Fruit fly (Drosophila melanogaster) whole organism, wandering third instar larva: ENCODE data around the gene hob.

Experiments used
- Abd-B ChIP-seq: fragments of >200 bp; optimal IDR thresholded peaks from 2 replicates; lab custom pipeline; 2017; ENCODE audit warnings: missing biosample characterization, missing genetic modification characterization
- CG9705 ChIP-seq: fragments of 200-800 bp; sonication (Bioruptor generic); optimal IDR thresholded peaks from 2 replicates; lab custom pipeline; 2018; ENCODE audit warnings: missing biosample characterization, mild to moderate bottlenecking, missing genetic modification characterization
- CrebA ChIP-seq: fragments of 200-800 bp; sonication (Bioruptor generic); optimal IDR thresholded peaks from 2 replicates; lab custom pipeline; 2016; ENCODE audit warnings: missing biosample characterization, mild to moderate bottlenecking, missing genetic modification characterization, borderline replicate concordance
- Dfd ChIP-seq: fragments of >200 bp; optimal IDR thresholded peaks from 2 replicates; lab custom pipeline; 2017; ENCODE audit warnings: missing biosample characterization, missing genetic modification characterization
- Dif ChIP-seq: fragments of 200-275, 200-300 bp; sonication (Bioruptor generic); optimal IDR thresholded peaks from 2 replicates; lab custom pipeline; 2018; ENCODE audit warnings: missing biosample characterization, missing genetic modification characterization; ENCODE audit not compliant: partially characterized antibody
- HLH106 ChIP-seq: fragments of 200-800 bp; optimal IDR thresholded peaks from 3 replicates; lab custom pipeline; 2019; ENCODE audit warnings: missing biosample characterization, mild to moderate bottlenecking, missing genetic modification characterization, moderate library complexity
- Hnf4 ChIP-seq: fragments of 200-800 bp; sonication (Bioruptor generic); optimal IDR thresholded peaks from 2 replicates; lab custom pipeline; 2016; ENCODE audit warnings: missing biosample characterization, mild to moderate bottlenecking, missing genetic modification characterization
- Hr78 ChIP-seq: fragments of >200 bp; optimal IDR thresholded peaks from 2 replicates; lab custom pipeline; 2017; ENCODE audit warnings: missing biosample characterization, missing genetic modification characterization
- Hr83 ChIP-seq: fragments of 200-300 bp; sonication (Bioruptor generic); optimal IDR thresholded peaks from 2 replicates; lab custom pipeline; 2016; ENCODE audit warnings: missing biosample characterization, mild to moderate bottlenecking, missing genetic modification characterization, moderate library complexity; ENCODE audit not compliant: poor library complexity, severe bottlenecking
- Jra ChIP-seq: sonication (Bioruptor generic); optimal IDR thresholded peaks from 2 replicates; lab custom pipeline; 2016; ENCODE audit warnings: missing biosample characterization, missing genetic modification characterization
- Myc ChIP-seq: fragments of >200 bp; optimal IDR thresholded peaks from 2 replicates; lab custom pipeline; 2017
- N ChIP-seq: fragments of >200 bp; optimal IDR thresholded peaks from 2 replicates; lab custom pipeline; 2018; ENCODE audit warnings: missing biosample characterization, missing external identifiers, missing genetic modification characterization
- OdsH ChIP-seq: fragments of 200-800 bp; sonication (Bioruptor generic); optimal IDR thresholded peaks from 2 replicates; lab custom pipeline; 2016; ENCODE audit warnings: missing biosample characterization, mild to moderate bottlenecking, missing genetic modification characterization
- Rel ChIP-seq, 2 experiments: fragments of 200-800 bp; sonication (Bioruptor generic) in 1 of 2; optimal IDR thresholded peaks; 2 replicates in 1 of 2; 3 replicates in 1 of 2; lab custom pipeline; 2016 to 2019; ENCODE audit warnings: mild to moderate bottlenecking in 2 of 2, missing biosample characterization in 2 of 2, missing genetic modification characterization in 2 of 2, moderate library complexity in 1 of 2
- Sp1 ChIP-seq: fragments of 200-800 bp; sonication (Bioruptor generic); optimal IDR thresholded peaks from 3 replicates; lab custom pipeline; 2019; ENCODE audit warnings: missing biosample characterization, mild to moderate bottlenecking, missing genetic modification characterization, moderate library complexity
- br ChIP-seq: fragments of 200-800 bp; sonication (Bioruptor generic); optimal IDR thresholded peaks from 2 replicates; lab custom pipeline; 2016; ENCODE audit warnings: missing biosample characterization, missing genetic modification characterization
- brk ChIP-seq: fragments of 200-800 bp; sonication (Bioruptor generic); optimal IDR thresholded peaks from 2 replicates; lab custom pipeline; 2016; ENCODE audit warnings: missing biosample characterization, mild to moderate bottlenecking, missing genetic modification characterization
- dl ChIP-seq, 2 experiments: fragments of 175-275, 200-275 bp in 1 of 2; fragments of 200-275 bp in 1 of 2; sonication (Bioruptor generic); optimal IDR thresholded peaks; lab custom pipeline; 2018; ENCODE audit warnings: mild to moderate bottlenecking in 2 of 2, missing biosample characterization in 2 of 2, missing genetic modification characterization in 2 of 2, moderate library complexity in 2 of 2; ENCODE audit not compliant: partially characterized antibody in 2 of 2, insufficient read depth in 1 of 2
- dmrt93B ChIP-seq: fragments of 200-800 bp; sonication (Bioruptor generic); optimal IDR thresholded peaks from 2 replicates; lab custom pipeline; 2018; ENCODE audit warnings: missing biosample characterization, mild to moderate bottlenecking, missing genetic modification characterization
- dsf ChIP-seq: sonication (Bioruptor generic); optimal IDR thresholded peaks from 2 replicates; lab custom pipeline; 2016; ENCODE audit warnings: missing biosample characterization, missing genetic modification characterization, borderline replicate concordance
- ey ChIP-seq: fragments of 200-800 bp; sonication (Bioruptor generic); optimal IDR thresholded peaks from 2 replicates; lab custom pipeline; 2016; ENCODE audit warnings: missing biosample characterization, missing genetic modification characterization
- foxo ChIP-seq, 2 experiments: fragments of 200-800 bp; sonication (Bioruptor generic); optimal IDR thresholded peaks; 2 replicates in 1 of 2; 3 replicates in 1 of 2; lab custom pipeline; 2016 to 2017; ENCODE audit warnings: missing biosample characterization in 2 of 2, missing genetic modification characterization in 2 of 2
- fru ChIP-seq: fragments of 200-800 bp; sonication (Bioruptor generic); optimal IDR thresholded peaks from 3 replicates; lab custom pipeline; 2016; ENCODE audit warnings: missing biosample characterization, mild to moderate bottlenecking, missing genetic modification characterization
- h ChIP-seq: fragments of 200-800 bp; sonication (Bioruptor generic); optimal IDR thresholded peaks from 3 replicates; lab custom pipeline; 2016; ENCODE audit warnings: missing biosample characterization, mild to moderate bottlenecking, missing genetic modification characterization
- jim ChIP-seq: fragments of 175-275, 200-325 bp; sonication (Bioruptor generic); optimal IDR thresholded peaks from 2 replicates; lab custom pipeline; 2016; ENCODE audit warnings: missing biosample characterization, mild to moderate bottlenecking, missing genetic modification characterization
- lola ChIP-seq: fragments of >200 bp; optimal IDR thresholded peaks from 2 replicates; lab custom pipeline; 2017; ENCODE audit warnings: missing biosample characterization, missing genetic modification characterization
- pan ChIP-seq: fragments of >200 bp; optimal IDR thresholded peaks from 2 replicates; lab custom pipeline; 2017
- psq ChIP-seq: fragments of 200-800 bp; sonication (Bioruptor generic); optimal IDR thresholded peaks from 3 replicates; lab custom pipeline; 2017; ENCODE audit warnings: missing biosample characterization, mild to moderate bottlenecking, missing genetic modification characterization, moderate library complexity
- rgr ChIP-seq: fragments of 200-800 bp; sonication (Bioruptor generic); optimal IDR thresholded peaks from 3 replicates; lab custom pipeline; 2016; ENCODE audit warnings: missing biosample characterization, mild to moderate bottlenecking, missing genetic modification characterization
- sage ChIP-seq: fragments of 200-800 bp; sonication (Bioruptor generic); optimal IDR thresholded peaks from 2 replicates; lab custom pipeline; 2016; ENCODE audit warnings: missing biosample characterization, mild to moderate bottlenecking, missing genetic modification characterization
- sv ChIP-seq: fragments of 200-800 bp; sonication (Bioruptor generic); optimal IDR thresholded peaks from 3 replicates; lab custom pipeline; 2016; ENCODE audit warnings: missing biosample characterization, missing genetic modification characterization
- tai ChIP-seq: sonication (Bioruptor generic); optimal IDR thresholded peaks from 2 replicates; lab custom pipeline; 2016; ENCODE audit warnings: missing biosample characterization, missing genetic modification characterization
- usp ChIP-seq: fragments of >200 bp; optimal IDR thresholded peaks from 2 replicates; lab custom pipeline; 2017; ENCODE audit warnings: missing biosample characterization, missing genetic modification characterization
- woc ChIP-seq: sonication (Bioruptor generic); optimal IDR thresholded peaks from 2 replicates; lab custom pipeline; 2016; ENCODE audit warnings: missing biosample characterization, mild to moderate bottlenecking, missing genetic modification characterization

The hob gene

DNA sequence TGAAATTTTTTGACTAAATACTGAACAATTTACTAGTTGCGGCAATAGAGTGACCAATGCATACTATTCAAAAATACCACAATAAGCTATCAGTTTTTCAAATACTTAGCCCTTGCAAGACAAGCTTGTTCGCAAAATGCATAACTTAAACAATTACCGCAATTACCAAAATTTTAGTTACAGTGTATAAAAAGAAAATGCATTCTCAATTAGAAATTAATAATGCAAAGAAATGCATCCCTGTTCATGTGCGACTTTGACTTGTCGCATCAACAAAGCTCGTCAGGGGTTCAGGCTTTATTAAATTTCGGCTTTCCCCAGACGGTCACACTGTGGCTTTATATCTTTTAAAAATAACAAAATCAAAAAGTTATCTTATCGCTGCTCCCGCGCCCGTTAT, at the start of gene hob, which contains the start of gene nSMase:
Gene hob, minus strand, starts transcription at position 62 of the 400 bp plus-strand sequence.
Gene nSMase, plus strand, starts transcription at position 298 of the 400 bp plus-strand sequence.
- no peak for TF ChIP-seq ey (GFP tag; lab: Kevin White, UChicago)
- peak; percentile 34 for TF ChIP-seq OdsH (GFP tag; lab: Kevin White, UChicago)
- TF ChIP-seq, all 38 proteins: peak for 1

DNA sequence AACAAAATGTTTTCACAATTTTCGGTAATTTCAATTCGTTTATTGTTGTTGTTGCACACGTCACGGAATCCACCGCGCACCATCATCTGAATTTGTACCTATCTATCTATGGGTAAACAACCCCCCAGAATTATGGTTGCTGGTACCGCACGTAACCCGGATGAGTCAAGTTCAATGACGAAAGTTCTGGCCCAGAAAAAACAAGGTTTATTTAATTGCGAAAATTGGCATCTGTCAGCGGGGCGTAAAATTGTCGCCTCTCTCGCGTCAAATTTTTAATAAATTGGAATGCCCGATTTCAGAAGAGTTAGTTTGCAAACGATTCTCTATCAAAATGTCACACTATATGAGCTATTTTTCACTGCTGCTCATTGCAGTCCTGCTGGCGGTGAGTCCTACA, 49.4 kb upstream of the hob start, which contains the start of gene CG34265:
Gene CG34265, plus strand, starts transcription at position 301 of the 400 bp plus-strand sequence.
- TF ChIP-seq tai, result no peak
- TF ChIP-seq dl (GFP tag; optimal IDR thresholded peaks at IDR 0.05; lab: Kevin White, UChicago; ENCODE audit: insufficient read depth in 1 of 2, partially characterized antibody in 2 of 2), result no peak
- TF ChIP-seq jim, result no peak
- TF ChIP-seq woc, result no peak
- TF ChIP-seq h (GFP tag; lab: Kevin White, UChicago), result no peak
- TF ChIP-seq psq, result no peak
- no peak for TF ChIP-seq lola (GFP tag; lab: Kevin White, UChicago)
- no peak for TF ChIP-seq OdsH (GFP tag; lab: Kevin White, UChicago)
- TF ChIP-seq sage (GFP tag; lab: Kevin White, UChicago), result no peak
- no peak for TF ChIP-seq ey (GFP tag; lab: Kevin White, UChicago)
- no peak for TF ChIP-seq pan
- no peak for TF ChIP-seq usp (GFP tag; lab: Kevin White, UChicago)
- TF ChIP-seq rgr (GFP tag; lab: Kevin White, UChicago), result no peak
- TF ChIP-seq sv (GFP tag; lab: Kevin White, UChicago), result no peak
- no peak for TF ChIP-seq CG9705
- TF ChIP-seq fru, result no peak
- no peak for TF ChIP-seq Hnf4
- no peak for TF ChIP-seq foxo (GFP tag; optimal IDR thresholded peaks at IDR 0.05; lab: Kevin White, UChicago)
- no peak for TF ChIP-seq Abd-B (GFP tag; lab: Kevin White, UChicago)
- TF ChIP-seq Dfd, result no peak

- TF ChIP-seq Myc (lab: Kevin White, UChicago) (no peak), Sp1 (GFP tag; lab: Kevin White, UChicago) (no peak), Hr78 (GFP tag; lab: Kevin White, UChicago) (no peak), CrebA (GFP tag; lab: Kevin White, UChicago) (no peak), Hr83 (no peak), Abd-B (GFP tag; lab: Kevin White, UChicago) (no peak), fru (no peak), br (GFP tag; lab: Kevin White, UChicago) (no peak), lola (GFP tag; lab: Kevin White, UChicago) (no peak), HLH106 (tag; lab: Kevin White, UChicago) (no peak), brk (GFP tag; lab: Kevin White, UChicago) (no peak)
- TF ChIP-seq, all 38 proteins: peak for 0
These were observed 47.6 kb upstream of the hob start for dm6 chr3L:3266306-3266705.

DNA sequence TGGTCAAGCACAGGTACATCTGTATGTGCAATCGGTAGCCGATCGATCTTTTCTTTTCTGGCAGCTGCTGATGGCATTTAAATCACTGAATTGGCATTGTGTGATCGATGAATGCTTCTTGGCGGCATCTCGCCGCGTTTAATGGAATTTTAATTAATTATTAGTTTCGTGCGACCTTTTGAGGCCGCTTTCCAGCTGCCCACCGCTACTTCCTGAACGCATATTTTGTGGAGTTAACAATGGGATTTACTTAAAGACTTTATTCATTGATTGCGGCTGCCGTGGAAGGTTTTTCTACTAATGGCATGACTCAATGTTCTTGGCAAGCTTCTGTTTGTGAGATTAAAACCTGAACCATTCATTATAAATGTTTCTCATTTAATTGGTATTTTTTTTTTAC, 42.9 kb upstream of the hob start:
- TF ChIP-seq Hr83, result no peak
- TF ChIP-seq N (GFP tag; lab: Kevin White, UChicago), result no peak
- TF ChIP-seq psq, result no peak
- no peak for TF ChIP-seq dl (GFP tag; optimal IDR thresholded peaks at IDR 0.05; lab: Kevin White, UChicago; ENCODE audit: insufficient read depth in 1 of 2, partially characterized antibody in 2 of 2)
- no peak for TF ChIP-seq ey (GFP tag; lab: Kevin White, UChicago)
- TF ChIP-seq sv (GFP tag; lab: Kevin White, UChicago), result no peak
- TF ChIP-seq Dif (GFP tag; lab: Kevin White, UChicago), result no peak
- no peak for TF ChIP-seq Hr78 (GFP tag; lab: Kevin White, UChicago)
- no peak for TF ChIP-seq dmrt93B
- TF ChIP-seq tai, result no peak
- no peak for TF ChIP-seq usp (GFP tag; lab: Kevin White, UChicago)
- TF ChIP-seq fru, result no peak
- TF ChIP-seq sage (GFP tag; lab: Kevin White, UChicago), result no peak
- TF ChIP-seq Jra, result no peak
- TF ChIP-seq Sp1 (GFP tag; lab: Kevin White, UChicago), result no peak
- no peak for TF ChIP-seq HLH106 (tag; lab: Kevin White, UChicago)
- no peak for TF ChIP-seq Rel (GFP tag; optimal IDR thresholded peaks at IDR 0.05; lab: Kevin White, UChicago)
- no peak for TF ChIP-seq Rel (tag; optimal IDR thresholded peaks at IDR 0.05; lab: Kevin White, UChicago)
- TF ChIP-seq rgr (GFP tag; lab: Kevin White, UChicago), result no peak
- TF ChIP-seq woc, result no peak
- no peak for TF ChIP-seq dsf (GFP tag; lab: Kevin White, UChicago)
